Fruit fly (Drosophila melanogaster) whole organism, embryonic: ENCODE measurements around the gene pico.

Experiments used
- Ada2b ChIP-seq: fragments of 200-800 bp; sonication (Bioruptor generic); IDR thresholded peaks from 2 replicates; pipeline ENCODE4 v1.3.6; 2022; ENCODE audit warnings: missing biosample characterization, missing genetic modification characterization
- Atf3 ChIP-seq: fragments of 200-800 bp; sonication (Bioruptor generic); optimal IDR thresholded peaks from 3 replicates; lab custom pipeline; 2016; ENCODE audit warnings: missing biosample characterization, missing genetic modification characterization
- B-H1 ChIP-seq: fragments of 200-800 bp; sonication (Bioruptor generic); IDR thresholded peaks from 3 replicates; pipeline ENCODE4 v1.3.6; 2022; ENCODE audit warnings: missing biosample characterization, missing genetic modification characterization
- Bdp1 ChIP-seq: fragments of 200-800 bp; sonication (Bioruptor generic); optimal IDR thresholded peaks from 3 replicates; lab custom pipeline; 2016; ENCODE audit warnings: missing biosample characterization, missing genetic modification characterization
- CG1024 ChIP-seq: fragments of 200-800 bp; sonication (Bioruptor generic); IDR thresholded peaks from 2 replicates; pipeline ENCODE4 v1.3.6; 2022; ENCODE audit warnings: missing biosample characterization, missing genetic modification characterization
- CG12299 ChIP-seq: fragments of 200-800 bp; sonication (Bioruptor generic); optimal IDR thresholded peaks from 2 replicates; lab custom pipeline; 2018; ENCODE audit warnings: missing biosample characterization, mild to moderate bottlenecking, missing genetic modification characterization
- CG2116 ChIP-seq: fragments of 200-800 bp; sonication (Bioruptor generic); optimal IDR thresholded peaks from 3 replicates; lab custom pipeline; 2018; ENCODE audit warnings: missing biosample characterization, mild to moderate bottlenecking, missing genetic modification characterization
- CG2712 ChIP-seq: fragments of 200-800 bp; optimal IDR thresholded peaks from 3 replicates; lab custom pipeline; 2019; ENCODE audit warnings: missing biosample characterization, mild to moderate bottlenecking, missing genetic modification characterization, moderate library complexity
- CG2875 ChIP-seq: fragments of 200-800 bp; sonication (Bioruptor generic); optimal IDR thresholded peaks from 2 replicates; lab custom pipeline; 2017; ENCODE audit warnings: missing biosample characterization, mild to moderate bottlenecking, missing genetic modification characterization, missing genetic modification reagents
- CG2889 ChIP-seq: fragments of 200-800 bp; sonication (Bioruptor generic); IDR thresholded peaks from 3 replicates; pipeline ENCODE4 v1.3.6; 2022; ENCODE audit warnings: missing biosample characterization, missing genetic modification characterization
- CG33557 ChIP-seq: fragments of 200-800 bp; sonication (Bioruptor generic); optimal IDR thresholded peaks from 2 replicates; lab custom pipeline; 2019; ENCODE audit warnings: missing biosample characterization, mild to moderate bottlenecking, missing genetic modification characterization, moderate library complexity
- CG34376 ChIP-seq: fragments of 200-800 bp; sonication (Bioruptor generic); optimal IDR thresholded peaks from 2 replicates; lab custom pipeline; 2018; ENCODE audit warnings: missing biosample characterization, mild to moderate bottlenecking, missing genetic modification characterization
- CG4360 ChIP-seq: fragments of 200-800 bp; sonication (Bioruptor generic); IDR thresholded peaks from 2 replicates; pipeline ENCODE4 v1.3.6; 2022; ENCODE audit warnings: missing biosample characterization, missing genetic modification characterization
- CG4617 ChIP-seq: fragments of 200-800 bp; sonication (Bioruptor generic); optimal IDR thresholded peaks from 3 replicates; lab custom pipeline; 2016; ENCODE audit warnings: missing biosample characterization, missing genetic modification characterization, borderline replicate concordance
- CG4820 ChIP-seq: fragments of 200-800 bp; sonication (Bioruptor generic); optimal IDR thresholded peaks from 3 replicates; lab custom pipeline; 2016; ENCODE audit warnings: missing biosample characterization, missing genetic modification characterization
- CG5953 ChIP-seq: fragments of 200-800 bp; sonication (Bioruptor generic); IDR thresholded peaks from 2 replicates; pipeline ENCODE4 v1.3.6; 2022; ENCODE audit warnings: missing biosample characterization, missing genetic modification characterization
- CG7745 ChIP-seq: fragments of 200-800 bp; sonication (Bioruptor generic); optimal IDR thresholded peaks from 2 replicates; lab custom pipeline; 2018; ENCODE audit warnings: missing biosample characterization, mild to moderate bottlenecking, missing genetic modification characterization, moderate library complexity
- CG8924 ChIP-seq: fragments of 200-800 bp; optimal IDR thresholded peaks from 3 replicates; lab custom pipeline; 2019; ENCODE audit warnings: missing biosample characterization, mild to moderate bottlenecking, missing genetic modification characterization, moderate library complexity
- CG8944 ChIP-seq: fragments of 200-800 bp; sonication (Bioruptor generic); optimal IDR thresholded peaks from 3 replicates; lab custom pipeline; 2016; ENCODE audit warnings: missing biosample characterization, missing genetic modification characterization
- Dbx ChIP-seq: fragments of 200-800 bp; sonication (Bioruptor generic); IDR thresholded peaks from 3 replicates; pipeline ENCODE4 v1.3.6; 2022; ENCODE audit warnings: missing biosample characterization, missing genetic modification characterization
- Deaf1 ChIP-seq: fragments of 200-800 bp; optimal IDR thresholded peaks from 3 replicates; lab custom pipeline; 2019; ENCODE audit warnings: missing biosample characterization, mild to moderate bottlenecking, missing genetic modification characterization, moderate library complexity
- Doc3 ChIP-seq: fragments of 200-800 bp; sonication (Bioruptor generic); IDR thresholded peaks from 3 replicates; pipeline ENCODE4 v1.3.6; 2022; ENCODE audit warnings: missing biosample characterization, missing genetic modification characterization; ENCODE audit not compliant: partially characterized antibody
- Hr3 ChIP-seq: fragments of 200-800 bp; sonication (Bioruptor generic); optimal IDR thresholded peaks from 3 replicates; lab custom pipeline; 2016; ENCODE audit warnings: missing biosample characterization, missing genetic modification characterization
- Hr51 ChIP-seq, 2 experiments: fragments of 200-800 bp; sonication (Bioruptor generic); optimal IDR thresholded peaks; 2 replicates in 1 of 2; 3 replicates in 1 of 2; lab custom pipeline; 2016 to 2018; ENCODE audit warnings: missing biosample characterization in 2 of 2, missing genetic modification characterization in 2 of 2, mild to moderate bottlenecking in 1 of 2, moderate library complexity in 1 of 2
- Lpt ChIP-seq: fragments of >200 bp; optimal IDR thresholded peaks from 2 replicates; lab custom pipeline; 2018; ENCODE audit warnings: missing biosample characterization, missing genetic modification characterization
- Optix ChIP-seq: fragments of 200-800 bp; sonication (Bioruptor generic); IDR thresholded peaks from 3 replicates; pipeline ENCODE4 v1.3.6; 2022; ENCODE audit warnings: missing biosample characterization, missing genetic modification characterization
- PHDP ChIP-seq: fragments of 200-800 bp; sonication (Bioruptor generic); optimal IDR thresholded peaks from 3 replicates; lab custom pipeline; 2018; ENCODE audit warnings: missing biosample characterization, mild to moderate bottlenecking, missing genetic modification characterization, moderate library complexity
- Side ChIP-seq: fragments of 200-800 bp; sonication (Bioruptor generic); optimal IDR thresholded peaks from 2 replicates; lab custom pipeline; 2016; ENCODE audit warnings: missing biosample characterization, missing genetic modification characterization
- YL-1 ChIP-seq: fragments of 200-800 bp; sonication (Bioruptor generic); optimal IDR thresholded peaks from 3 replicates; lab custom pipeline; 2017; ENCODE audit warnings: missing biosample characterization, mild to moderate bottlenecking, missing genetic modification characterization
- abd-A ChIP-seq: fragments of 200-800 bp; sonication (Bioruptor generic); optimal IDR thresholded peaks from 3 replicates; lab custom pipeline; 2019; ENCODE audit warnings: missing biosample characterization, mild to moderate bottlenecking, missing genetic modification characterization, moderate library complexity
- al ChIP-seq: fragments of 200-800 bp; sonication (Bioruptor generic); IDR thresholded peaks from 2 replicates; pipeline ENCODE4 v1.3.6; 2022; ENCODE audit warnings: missing biosample characterization, missing genetic modification characterization
- ato ChIP-seq: fragments of 200-800 bp; sonication (Bioruptor generic); IDR thresholded peaks from 2 replicates; pipeline ENCODE4 v1.3.6; 2022; ENCODE audit warnings: missing biosample characterization, missing genetic modification characterization; ENCODE audit not compliant: partially characterized antibody
- bcd ChIP-seq: fragments of 200-800 bp; sonication (Bioruptor generic); optimal IDR thresholded peaks from 2 replicates; lab custom pipeline; 2017; ENCODE audit warnings: missing biosample characterization, mild to moderate bottlenecking, missing genetic modification characterization
- ci ChIP-seq: fragments of 200-800 bp; sonication (Bioruptor generic); IDR thresholded peaks from 3 replicates; pipeline ENCODE4 v1.3.6; 2022; ENCODE audit warnings: missing biosample characterization, missing genetic modification characterization
- cwo ChIP-seq: fragments of 200-800 bp; sonication (Bioruptor generic); optimal IDR thresholded peaks from 3 replicates; lab custom pipeline; 2017; ENCODE audit warnings: missing biosample characterization, missing genetic modification characterization, mild to moderate bottlenecking, moderate library complexity, missing genetic modification reagents
- fd102C ChIP-seq: fragments of 200-800 bp; sonication (Bioruptor generic); optimal IDR thresholded peaks from 2 replicates; lab custom pipeline; 2018; ENCODE audit warnings: missing biosample characterization, mild to moderate bottlenecking, missing genetic modification characterization, moderate library complexity
- fu2 ChIP-seq: fragments of 200-800 bp; sonication (Bioruptor generic); optimal IDR thresholded peaks from 2 replicates; lab custom pipeline; 2016; ENCODE audit warnings: missing biosample characterization, missing genetic modification characterization
- gt ChIP-seq: fragments of 200-800 bp; sonication (Bioruptor generic); IDR thresholded peaks from 2 replicates; pipeline ENCODE4 v1.3.6; 2022; ENCODE audit warnings: missing biosample characterization, missing genetic modification characterization
- hb ChIP-seq: fragments of 200-800 bp; sonication (Bioruptor generic); IDR thresholded peaks from 3 replicates; pipeline ENCODE4 v1.3.6; 2022; ENCODE audit warnings: missing biosample characterization, missing genetic modification characterization; ENCODE audit not compliant: partially characterized antibody
- klu ChIP-seq: fragments of 200-800 bp; sonication (Bioruptor generic); IDR thresholded peaks from 2 replicates; pipeline ENCODE4 v1.3.6; 2022; ENCODE audit warnings: missing biosample characterization, missing genetic modification characterization
- lbe ChIP-seq: fragments of 200-800 bp; sonication (Bioruptor generic); optimal IDR thresholded peaks from 2 replicates; lab custom pipeline; 2016; ENCODE audit warnings: missing biosample characterization, mild to moderate bottlenecking, missing genetic modification characterization
- pho ChIP-seq: fragments of 200-800 bp; sonication (Bioruptor generic); optimal IDR thresholded peaks from 2 replicates; lab custom pipeline; 2016; ENCODE audit warnings: missing biosample characterization, missing genetic modification characterization
- pum ChIP-seq: fragments of 200-800 bp; sonication (Bioruptor generic); optimal IDR thresholded peaks from 2 replicates; lab custom pipeline; 2016; ENCODE audit warnings: missing biosample characterization, missing genetic modification characterization
- row ChIP-seq: fragments of 200-800 bp; sonication (Bioruptor generic); IDR thresholded peaks from 3 replicates; pipeline ENCODE4 v1.3.6; 2022; ENCODE audit warnings: missing biosample characterization, missing genetic modification characterization
- schlank ChIP-seq: fragments of 200-800 bp; sonication (Bioruptor generic); optimal IDR thresholded peaks from 2 replicates; lab custom pipeline; 2018; ENCODE audit warnings: missing biosample characterization, mild to moderate bottlenecking, missing genetic modification characterization
- slbo ChIP-seq: fragments of 200-800 bp; sonication (Bioruptor generic); IDR thresholded peaks from 2 replicates; pipeline ENCODE4 v1.3.6; 2022; ENCODE audit warnings: missing biosample characterization, missing genetic modification characterization
- sna ChIP-seq: fragments of 200-800 bp; sonication (Bioruptor generic); IDR thresholded peaks from 2 replicates; pipeline ENCODE4 v1.3.6; 2022; ENCODE audit warnings: missing biosample characterization, missing genetic modification characterization; ENCODE audit not compliant: partially characterized antibody
- trh ChIP-seq: fragments of 200-800 bp; sonication (Bioruptor generic); optimal IDR thresholded peaks from 2 replicates; lab custom pipeline; 2016; ENCODE audit warnings: missing biosample characterization, missing genetic modification characterization
- wdn ChIP-seq: fragments of 200-800 bp; sonication (Bioruptor generic); IDR thresholded peaks from 2 replicates; pipeline ENCODE4 v1.3.6; 2022; ENCODE audit warnings: missing biosample characterization, missing genetic modification characterization
- z ChIP-seq: fragments of 200-800 bp; sonication (Bioruptor generic); IDR thresholded peaks from 3 replicates; pipeline ENCODE4 v1.3.6; 2022; ENCODE audit warnings: missing biosample characterization, missing genetic modification characterization

Gene pico

DNA sequence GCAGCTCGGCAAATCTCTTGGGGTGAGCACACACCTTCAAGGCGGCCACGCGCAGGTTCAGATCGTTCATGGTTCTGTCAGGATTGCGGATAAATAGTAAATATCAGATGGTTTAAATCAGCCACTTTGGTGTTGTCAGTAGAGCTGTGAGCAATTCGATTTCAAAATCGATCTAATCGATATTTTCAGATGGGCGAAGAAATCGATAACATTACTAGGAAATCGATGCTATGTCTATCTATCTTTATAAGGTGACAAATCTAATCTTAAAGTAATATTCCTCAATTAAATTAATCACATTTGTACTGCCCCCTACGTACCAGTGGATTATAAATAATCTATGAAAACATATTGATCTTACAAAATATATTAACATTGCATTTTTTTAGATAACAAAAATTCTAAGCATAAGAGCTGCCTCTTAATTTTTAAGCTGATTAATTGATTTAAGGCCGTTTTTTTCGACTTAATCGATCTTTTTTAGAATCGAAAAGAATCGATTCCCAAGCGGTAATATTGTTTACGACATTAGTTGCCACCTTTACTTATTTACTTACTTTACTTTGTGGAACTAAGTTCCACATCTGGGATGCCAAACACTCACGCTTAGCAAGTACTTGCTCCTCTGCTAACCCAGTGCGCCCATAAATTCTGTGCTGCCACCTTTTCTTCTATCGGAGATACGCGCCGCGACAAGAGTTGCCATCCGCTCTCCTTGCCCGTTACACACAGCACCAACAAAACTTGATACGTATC lies 13.7 kb upstream of the pico start, which contains the start of gene THADA (continued):
- TF ChIP-seq CG8944 (GFP tag; lab: Kevin White, UChicago): no peak
- peak; percentile 13; the same call in 1 of the 3 replicates for TF ChIP-seq B-H1
- no peak for TF ChIP-seq CG5953 (GFP tag; lab: Robert Waterston, UW)
- TF ChIP-seq trh: no peak
- TF ChIP-seq Doc3 (GFP tag; lab: Robert Waterston, UW): peak; percentile 81
- TF ChIP-seq schlank (tag; lab: Kevin White, UChicago): no peak
- TF ChIP-seq CG12299: peak; percentile 4
- 0 out of 3 replicates have a peak, but pooled peaks have one; percentile 42 for TF ChIP-seq Dbx (GFP tag; lab: Robert Waterston, UW)
- TF ChIP-seq CG7745 (tag; lab: Kevin White, UChicago): no peak
- no peak for TF ChIP-seq Bdp1
- no peak for TF ChIP-seq CG34376
- TF ChIP-seq ci (GFP tag; lab: Robert Waterston, UW): 0 out of 3 replicates have a peak, but pooled peaks have one; percentile 64
- TF ChIP-seq fd102C (GFP tag; lab: Kevin White, UChicago): no peak
- TF ChIP-seq Hr3 (GFP tag; lab: Kevin White, UChicago): peak; percentile 46
- TF ChIP-seq al: no peak
- TF ChIP-seq wdn: no peak
- 0 out of 2 replicates have a peak, but pooled peaks have one; percentile 24 for TF ChIP-seq Ada2b (GFP tag; lab: Robert Waterston, UW)
- no peak for TF ChIP-seq PHDP (tag; lab: Kevin White, UChicago)
- no peak for TF ChIP-seq cwo (GFP tag; lab: Kevin White, UChicago)
- TF ChIP-seq pho (GFP tag; lab: Kevin White, UChicago): peak; percentile 26
- no peak for TF ChIP-seq YL-1 (GFP tag; lab: Kevin White, UChicago)
- TF ChIP-seq hb (GFP tag; lab: Robert Waterston, UW): peak; percentile 93
- peak; percentile 46 for TF ChIP-seq CG2712
- no peak for TF ChIP-seq gt (GFP tag; lab: Robert Waterston, UW)
- no peak for TF ChIP-seq Lpt
- TF ChIP-seq bcd (GFP tag; lab: Kevin White, UChicago): peak; percentile 40
- TF ChIP-seq Deaf1 (tag; lab: Kevin White, UChicago): no peak
- TF ChIP-seq abd-A: no peak
- TF ChIP-seq Side (GFP tag; lab: Kevin White, UChicago): no peak
- TF ChIP-seq ato: no peak; the same call in 1 of the 2 replicates
- peak; percentile 37; the same call in 1 of the 2 replicates for TF ChIP-seq slbo (GFP tag; lab: Robert Waterston, UW)
- TF ChIP-seq CG4820: no peak
- TF ChIP-seq CG2116 (GFP tag; lab: Kevin White, UChicago): peak; percentile 73
- TF ChIP-seq sna (GFP tag; lab: Robert Waterston, UW): peak; percentile 91
- TF ChIP-seq CG2875 (GFP tag; lab: Kevin White, UChicago): no peak
- no peak for TF ChIP-seq fu2 (GFP tag; lab: Kevin White, UChicago)
- peak; percentile 10 for TF ChIP-seq CG8924 (tag; lab: Kevin White, UChicago)
- no peak for TF ChIP-seq CG4617
- TF ChIP-seq CG2889 (GFP tag; lab: Robert Waterston, UW): no peak
- peak; percentile 60; the same call in 2 of the 3 replicates for TF ChIP-seq row (GFP tag; lab: Robert Waterston, UW)
- no peak for TF ChIP-seq Optix (GFP tag; lab: Robert Waterston, UW)
- TF ChIP-seq klu (GFP tag; lab: Robert Waterston, UW): no peak
- no peak for TF ChIP-seq CG4360 (GFP tag; lab: Robert Waterston, UW)
- no peak for TF ChIP-seq CG1024
- TF ChIP-seq Hr51 (GFP tag; optimal IDR thresholded peaks at IDR 0.05; lab: Kevin White, UChicago): peak in 1 of 2 experiments; percentile 37
- TF ChIP-seq z: no peak
- no peak for TF ChIP-seq pum (GFP tag; lab: Kevin White, UChicago)
- no peak for TF ChIP-seq Atf3 (GFP tag; lab: Kevin White, UChicago)
- no peak for TF ChIP-seq lbe (GFP tag; lab: Kevin White, UChicago)
- TF ChIP-seq CG33557 (GFP tag; lab: Kevin White, UChicago): no peak
